Worm (Caenorhabditis elegans): Measurements from ENCODE around the gene acc-3.

acc-3 gene

ce11 chrX:4720603-4721529, 6.4 kb downstream of the acc-3 start, which contains the start of gene F55D10.4:
F55D10.4 (minus strand) TSS chrX:4720653.
- no peak for TF ChIP-seq cog-1 (tag; optimal IDR thresholded peaks at IDR 0.05)
- TF ChIP-seq ref-1 (GFP tag; conservative IDR thresholded peaks at IDR 0.05) = no peak
- no peak for TF ChIP-seq flt-1 (GFP tag; IDR thresholded peaks at IDR 0.05)
- TF ChIP-seq klf-2 (GFP tag; conservative IDR thresholded peaks at IDR 0.05) = no peak
- no peak for TF ChIP-seq T22C8.4 (GFP tag; IDR thresholded peaks at IDR 0.05)
- no peak for TF ChIP-seq ztf-29 (GFP tag; IDR thresholded peaks at IDR 0.05)
- TF ChIP-seq med-1 (GFP tag; optimal IDR thresholded peaks at IDR 0.05; ENCODE audit: insufficient read depth) = no peak
- no peak for TF ChIP-seq tab-1 (GFP tag; IDR thresholded peaks at IDR 0.05)
- no peak for TF ChIP-seq ztf-23 (GFP tag; IDR thresholded peaks at IDR 0.05)

DNA sequence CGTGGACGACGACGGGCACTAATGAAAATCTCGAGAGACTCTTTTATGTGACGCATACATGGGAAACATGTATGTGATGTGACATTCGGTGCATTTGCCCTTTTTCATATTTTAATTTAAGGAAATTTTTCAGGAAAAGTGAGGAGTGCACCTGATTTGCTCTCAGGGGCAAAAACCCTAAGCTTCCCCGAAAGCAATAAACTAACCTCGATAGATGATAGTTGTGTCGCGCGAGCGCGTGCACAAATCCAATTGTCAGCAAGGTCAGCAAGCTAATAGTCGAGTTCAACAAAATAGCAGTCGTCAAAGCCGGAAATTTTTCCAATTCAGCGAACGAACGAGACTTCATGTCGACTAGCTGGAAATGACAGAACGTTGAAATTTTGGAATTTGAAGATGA, 9.2 kb downstream of the acc-3 start:
- TF ChIP-seq ztf-29 (GFP tag; IDR thresholded peaks at IDR 0.05) (no peak), cog-1 (tag; optimal IDR thresholded peaks at IDR 0.05) (no peak), flt-1 (GFP tag; IDR thresholded peaks at IDR 0.05) (no peak), T22C8.4 (GFP tag; IDR thresholded peaks at IDR 0.05) (no peak), klf-2 (GFP tag; conservative IDR thresholded peaks at IDR 0.05) (no peak), ref-1 (GFP tag; conservative IDR thresholded peaks at IDR 0.05) (no peak), tab-1 (GFP tag; IDR thresholded peaks at IDR 0.05) (no peak), ztf-23 (GFP tag; IDR thresholded peaks at IDR 0.05) (no peak), med-1 (GFP tag; optimal IDR thresholded peaks at IDR 0.05; ENCODE audit: insufficient read depth) (no peak)

ce11 chrX:4715107-4715506, 12.2 kb downstream of the acc-3 start, which contains the start of gene rpl-25.1:
rpl-25.1 (plus strand) TSS chrX:4715178.
- TF ChIP-seq ztf-29 (GFP tag; IDR thresholded peaks at IDR 0.05) = no peak
- TF ChIP-seq T22C8.4 (GFP tag; IDR thresholded peaks at IDR 0.05) = peak; percentile 39; the same call in 1 of the 2 replicates
- no peak for TF ChIP-seq ztf-23 (GFP tag; IDR thresholded peaks at IDR 0.05)
- 0 out of 2 replicates have a peak, but pooled peaks have one; percentile 20 for TF ChIP-seq tab-1 (GFP tag; IDR thresholded peaks at IDR 0.05)

DNA sequence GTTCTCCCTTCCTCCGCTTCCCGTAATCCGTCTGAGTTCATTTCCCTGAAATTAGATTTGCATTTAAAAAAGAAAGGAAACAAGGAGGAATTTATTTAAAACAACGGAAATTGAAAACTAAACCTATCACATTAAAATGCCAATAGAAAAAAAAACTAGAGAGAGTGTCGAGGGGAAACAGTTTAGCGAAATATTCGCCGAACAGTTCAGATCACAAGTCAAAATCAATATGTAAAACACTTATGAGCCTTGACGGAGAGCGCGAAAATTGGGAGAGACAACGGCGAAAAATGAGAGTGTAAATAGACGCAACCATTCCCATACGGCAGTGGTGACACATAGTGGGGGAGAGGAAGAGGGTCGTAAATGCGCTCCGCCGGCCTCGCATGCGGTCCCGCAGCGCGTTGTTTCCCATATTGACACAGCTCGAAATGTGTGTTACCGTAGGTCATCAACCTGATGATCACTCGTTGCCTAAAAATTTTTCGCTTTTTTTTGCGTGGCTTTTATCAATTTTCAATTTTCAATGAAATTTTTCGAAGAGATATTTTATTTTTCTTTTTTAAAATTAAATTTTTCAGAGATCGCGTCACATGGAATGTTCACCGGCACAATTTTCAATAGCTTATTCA, 15.5 kb downstream of the acc-3 start, which contains the start of the genes dnj-14 and glit-1:
dnj-14 (minus strand) TSS at position 51 of the 632 bp plus-strand sequence.
glit-1 (plus strand) TSS at position 582 of the 632 bp plus-strand sequence.
- TF ChIP-seq T22C8.4 (GFP tag; IDR thresholded peaks at IDR 0.05) (peak; percentile 5; the same call in 1 of the 2 replicates), cog-1 (tag; optimal IDR thresholded peaks at IDR 0.05) (peak; percentile 83), tab-1 (GFP tag; IDR thresholded peaks at IDR 0.05) (no peak), klf-2 (GFP tag; conservative IDR thresholded peaks at IDR 0.05) (no peak), ref-1 (GFP tag; conservative IDR thresholded peaks at IDR 0.05) (no peak), med-1 (GFP tag; optimal IDR thresholded peaks at IDR 0.05; ENCODE audit: insufficient read depth) (no peak), ztf-23 (GFP tag; IDR thresholded peaks at IDR 0.05) (peak; percentile 77), flt-1 (GFP tag; IDR thresholded peaks at IDR 0.05) (peak; percentile 72), ztf-29 (GFP tag; IDR thresholded peaks at IDR 0.05) (no peak)

DNA sequence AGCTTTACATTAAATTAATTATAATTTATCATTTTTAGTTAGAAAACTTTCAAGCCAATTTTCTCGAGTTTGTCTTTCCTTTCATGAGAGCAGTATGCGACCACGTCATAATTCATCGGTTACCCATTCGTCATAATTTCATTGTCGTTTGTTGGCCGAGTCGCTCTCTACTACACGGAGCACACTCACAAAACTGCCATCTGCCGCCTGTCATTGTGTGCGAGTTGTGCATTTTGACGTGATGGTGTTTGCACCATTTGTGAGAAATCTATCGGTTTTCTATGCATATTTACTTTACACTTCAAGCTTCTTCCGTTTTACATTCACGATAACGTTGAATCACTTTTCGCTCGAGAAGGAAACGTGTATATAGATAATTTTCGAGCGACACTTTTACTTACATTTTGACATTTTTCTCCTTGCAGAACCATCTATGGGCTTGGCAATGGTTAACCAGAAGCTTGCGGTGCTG, 20.5 kb downstream of the acc-3 start, which contains the start of gene dhhc-10:
dhhc-10 (plus strand) TSS at position 422 of the 472 bp plus-strand sequence.
- TF ChIP-seq cog-1 (tag; optimal IDR thresholded peaks at IDR 0.05) = peak; percentile 59
- no peak for TF ChIP-seq T22C8.4 (GFP tag; IDR thresholded peaks at IDR 0.05)
- no peak for TF ChIP-seq flt-1 (GFP tag; IDR thresholded peaks at IDR 0.05)
- no peak for TF ChIP-seq klf-2 (GFP tag; conservative IDR thresholded peaks at IDR 0.05)
- no peak for TF ChIP-seq ztf-29 (GFP tag; IDR thresholded peaks at IDR 0.05)
- TF ChIP-seq tab-1 (GFP tag; IDR thresholded peaks at IDR 0.05) = no peak
- TF ChIP-seq med-1 (GFP tag; optimal IDR thresholded peaks at IDR 0.05; ENCODE audit: insufficient read depth) = no peak
- no peak for TF ChIP-seq ztf-23 (GFP tag; IDR thresholded peaks at IDR 0.05)
- TF ChIP-seq ref-1 (GFP tag; conservative IDR thresholded peaks at IDR 0.05) = no peak

DNA sequence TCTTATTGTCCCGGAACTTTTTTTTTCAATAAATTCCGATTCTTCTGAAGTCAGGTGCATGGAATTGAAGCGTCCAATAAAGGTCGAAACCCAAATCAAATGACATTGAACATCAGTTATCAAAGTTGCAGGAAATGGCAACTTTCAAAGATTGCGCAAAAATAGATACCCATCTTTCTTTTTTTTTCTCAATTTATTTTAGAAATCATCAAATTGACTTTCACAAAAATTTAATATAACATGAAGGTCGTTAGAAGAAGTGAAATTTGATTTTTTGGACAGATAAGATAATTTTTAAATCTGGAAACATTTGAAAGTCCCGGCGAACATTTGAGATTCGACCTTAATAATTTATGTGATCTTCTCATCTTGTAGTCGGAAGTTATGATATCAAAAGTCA, 21.6 kb downstream of the acc-3 start:
- TF ChIP-seq cog-1 (tag; optimal IDR thresholded peaks at IDR 0.05) = no peak
- no peak for TF ChIP-seq tab-1 (GFP tag; IDR thresholded peaks at IDR 0.05)
- no peak for TF ChIP-seq ref-1 (GFP tag; conservative IDR thresholded peaks at IDR 0.05)
- TF ChIP-seq T22C8.4 (GFP tag; IDR thresholded peaks at IDR 0.05) = no peak
- no peak for TF ChIP-seq flt-1 (GFP tag; IDR thresholded peaks at IDR 0.05)
- no peak for TF ChIP-seq med-1 (GFP tag; optimal IDR thresholded peaks at IDR 0.05; ENCODE audit: insufficient read depth)
- no peak for TF ChIP-seq ztf-29 (GFP tag; IDR thresholded peaks at IDR 0.05)
- TF ChIP-seq klf-2 (GFP tag; conservative IDR thresholded peaks at IDR 0.05) = no peak
- TF ChIP-seq ztf-23 (GFP tag; IDR thresholded peaks at IDR 0.05) = no peak

ce11 chrX:4704877-4705276, 22.4 kb downstream of the acc-3 start, which contains the start of gene aqp-8:
aqp-8 (minus strand) TSS chrX:4704977.
- TF ChIP-seq med-1 (GFP tag; optimal IDR thresholded peaks at IDR 0.05; ENCODE audit: insufficient read depth) = no peak
- TF ChIP-seq flt-1 (GFP tag; IDR thresholded peaks at IDR 0.05) = no peak
- no peak for TF ChIP-seq ref-1 (GFP tag; conservative IDR thresholded peaks at IDR 0.05)
- TF ChIP-seq cog-1 (tag; optimal IDR thresholded peaks at IDR 0.05) = no peak
- no peak for TF ChIP-seq ztf-29 (GFP tag; IDR thresholded peaks at IDR 0.05)
- no peak for TF ChIP-seq tab-1 (GFP tag; IDR thresholded peaks at IDR 0.05)
- no peak for TF ChIP-seq ztf-23 (GFP tag; IDR thresholded peaks at IDR 0.05)
- TF ChIP-seq klf-2 (GFP tag; conservative IDR thresholded peaks at IDR 0.05) = no peak
- no peak for TF ChIP-seq T22C8.4 (GFP tag; IDR thresholded peaks at IDR 0.05)

DNA sequence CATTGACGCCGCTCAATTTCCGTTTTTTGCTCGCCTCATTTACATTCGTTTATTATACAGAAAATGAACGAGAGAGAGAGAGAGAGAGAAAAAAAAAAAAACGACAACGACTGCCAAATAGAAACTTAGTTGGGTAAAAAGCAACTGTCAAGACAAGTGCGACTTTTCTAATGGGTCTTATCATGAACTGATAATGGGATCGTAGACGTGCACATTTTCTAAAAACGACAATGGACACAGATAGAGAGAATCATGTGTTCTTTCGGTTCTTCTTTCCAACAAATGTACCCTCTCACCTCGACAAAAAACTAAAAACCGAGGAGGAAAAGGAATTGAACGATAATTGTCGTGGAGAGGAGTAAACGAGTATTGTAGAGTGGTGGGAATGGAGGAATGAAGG, 27.2 kb downstream of the acc-3 start:
- TF ChIP-seq ztf-29 (GFP tag; IDR thresholded peaks at IDR 0.05) (no peak), cog-1 (tag; optimal IDR thresholded peaks at IDR 0.05) (no peak), med-1 (GFP tag; optimal IDR thresholded peaks at IDR 0.05; ENCODE audit: insufficient read depth) (no peak), T22C8.4 (GFP tag; IDR thresholded peaks at IDR 0.05) (no peak), flt-1 (GFP tag; IDR thresholded peaks at IDR 0.05) (no peak)
